Worm (Caenorhabditis elegans): ENCODE data around the gene K09E9.1.

Gene K09E9.1

DNA sequence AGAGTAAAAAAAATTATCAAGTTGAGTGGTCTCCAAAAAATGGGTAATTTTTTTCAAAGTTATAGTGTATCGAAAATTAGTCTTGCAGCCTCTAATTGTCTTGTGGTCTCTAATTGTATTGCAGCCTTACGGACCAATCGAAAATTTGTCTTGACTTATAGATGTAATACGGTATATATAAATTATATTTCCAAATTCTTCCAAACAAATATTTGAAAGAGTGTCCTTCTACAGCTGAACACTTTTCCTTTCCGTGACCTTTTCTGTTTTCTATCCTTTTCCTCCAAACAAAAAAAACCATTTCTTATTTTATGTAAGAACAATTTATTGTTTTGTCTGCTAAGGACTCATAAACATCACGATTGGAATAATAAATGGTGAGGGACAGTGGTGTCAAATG is 20.3 kb downstream of the K09E9.1 start, which contains the start of gene K09E9.7:
TSS of gene K09E9.7 (plus strand) at position 301 of the 400 bp plus-strand sequence.
- no peak for TF ChIP-seq unc-62 (GFP tag; optimal IDR thresholded peaks at IDR 0.05)
- TF ChIP-seq ZK546.5 (tag; optimal IDR thresholded peaks at IDR 0.05) = no peak
- TF ChIP-seq peb-1 (tag; optimal IDR thresholded peaks at IDR 0.05) = no peak
- TF ChIP-seq skn-1 (tag; optimal IDR thresholded peaks at IDR 0.05) = no peak
- TF ChIP-seq lin-11 (tag; optimal IDR thresholded peaks at IDR 0.05) = no peak
- TF ChIP-seq ceh-82 (tag; optimal IDR thresholded peaks at IDR 0.05) = no peak
- no peak for TF ChIP-seq ztf-1 (GFP tag; conservative IDR thresholded peaks at IDR 0.05)
- TF ChIP-seq sma-9 (GFP tag; optimal IDR thresholded peaks at IDR 0.05) = no peak
- no peak for TF ChIP-seq sma-9 (tag; optimal IDR thresholded peaks at IDR 0.05)
- no peak for TF ChIP-seq lin-13 (GFP tag; optimal IDR thresholded peaks at IDR 0.05)
- no peak for TF ChIP-seq nhr-21 (tag; optimal IDR thresholded peaks at IDR 0.05)
- no peak for TF ChIP-seq fos-1 (tag; optimal IDR thresholded peaks at IDR 0.05)
- no peak for TF ChIP-seq ztf-4 (tag; optimal IDR thresholded peaks at IDR 0.05)
- TF ChIP-seq egl-27 (tag; optimal IDR thresholded peaks at IDR 0.05) = no peak
- TF ChIP-seq nhr-25 (tag; optimal IDR thresholded peaks at IDR 0.05) = no peak
- no peak for TF ChIP-seq unc-55 (GFP tag; optimal IDR thresholded peaks at IDR 0.05)
- TF ChIP-seq unc-39 (tag; optimal IDR thresholded peaks at IDR 0.05) = no peak
- no peak for TF ChIP-seq F13H6.1 (tag; optimal IDR thresholded peaks at IDR 0.05)
- no peak for TF ChIP-seq nhr-77 (tag; optimal IDR thresholded peaks at IDR 0.05)
- no peak for TF ChIP-seq nhr-129 (tag; optimal IDR thresholded peaks at IDR 0.05)
- TF ChIP-seq gmeb-1 (tag; optimal IDR thresholded peaks at IDR 0.05) = no peak

DNA sequence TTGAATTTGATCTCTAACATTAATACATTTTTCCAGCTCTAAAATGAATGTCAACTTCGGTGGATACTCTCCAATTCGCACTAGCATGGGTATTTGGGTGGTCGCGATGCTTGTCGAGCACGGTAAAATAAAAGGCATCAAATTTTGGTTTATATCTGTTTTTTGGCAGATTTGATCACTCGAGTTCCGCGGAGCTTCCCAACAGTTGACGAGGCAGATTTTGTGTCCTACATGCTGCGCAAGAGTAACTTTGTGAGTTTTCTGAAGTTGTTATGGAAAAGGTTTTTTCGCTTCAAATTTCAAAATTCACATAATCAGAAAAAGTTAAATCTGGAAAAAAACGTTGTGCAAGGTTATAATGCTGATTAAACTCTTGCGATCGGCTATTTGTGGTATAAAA is 21.1 kb downstream of the K09E9.1 start:
- no peak for TF ChIP-seq peb-1 (tag; optimal IDR thresholded peaks at IDR 0.05)
- TF ChIP-seq elt-3 (tag; optimal IDR thresholded peaks at IDR 0.05) = no peak
- no peak for TF ChIP-seq sem-4 (tag; optimal IDR thresholded peaks at IDR 0.05)
- no peak for TF ChIP-seq fos-1 (tag; optimal IDR thresholded peaks at IDR 0.05)
- no peak for TF ChIP-seq dmd-4 (tag; optimal IDR thresholded peaks at IDR 0.05)
- TF ChIP-seq alr-1 (tag; optimal IDR thresholded peaks at IDR 0.05) = no peak
- TF ChIP-seq zag-1 (tag; optimal IDR thresholded peaks at IDR 0.05) = no peak
- TF ChIP-seq mab-5 (tag; optimal IDR thresholded peaks at IDR 0.05) = no peak
- no peak for TF ChIP-seq nhr-129 (tag; optimal IDR thresholded peaks at IDR 0.05)
- TF ChIP-seq ztf-4 (tag; optimal IDR thresholded peaks at IDR 0.05) = no peak
- no peak for TF ChIP-seq nhr-6 (tag; optimal IDR thresholded peaks at IDR 0.05)

DNA sequence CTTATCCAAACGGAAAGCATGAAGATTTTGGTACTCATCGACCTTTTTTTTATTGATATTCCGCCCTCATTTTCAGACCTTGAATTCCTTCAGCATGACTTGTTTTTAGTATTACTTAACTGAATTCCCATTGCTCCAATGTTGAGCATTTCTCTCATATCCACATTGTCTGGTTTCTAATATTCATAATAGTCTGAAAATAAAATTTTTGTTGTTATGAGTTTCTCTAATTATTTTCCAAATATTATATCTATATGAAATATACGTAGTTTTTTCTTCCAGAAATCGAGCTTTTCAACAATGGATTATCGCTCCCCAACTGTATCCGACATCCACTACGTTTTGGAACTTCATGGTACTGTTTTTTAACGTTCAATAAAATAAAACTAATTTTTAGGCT is 22.3 kb downstream of the K09E9.1 start, which contains the start of gene H08J19.1:
TSS of gene H08J19.1 (plus strand) at position 301 of the 400 bp plus-strand sequence.
- no peak for TF ChIP-seq ztf-1 (GFP tag; conservative IDR thresholded peaks at IDR 0.05)
- no peak for TF ChIP-seq lsy-2 (tag; optimal IDR thresholded peaks at IDR 0.05)
- no peak for TF ChIP-seq alr-1 (tag; optimal IDR thresholded peaks at IDR 0.05)
- no peak for TF ChIP-seq ceh-16 (tag; optimal IDR thresholded peaks at IDR 0.05)
- TF ChIP-seq egl-27 (tag; optimal IDR thresholded peaks at IDR 0.05) = no peak
- TF ChIP-seq nhr-237 (tag; optimal IDR thresholded peaks at IDR 0.05) = no peak
- no peak for TF ChIP-seq C34F6.9 (tag; optimal IDR thresholded peaks at IDR 0.05)
- no peak for TF ChIP-seq aly-2 (tag; optimal IDR thresholded peaks at IDR 0.05)
- TF ChIP-seq lin-13 (GFP tag; optimal IDR thresholded peaks at IDR 0.05) = no peak
- TF ChIP-seq sma-9 (GFP tag; optimal IDR thresholded peaks at IDR 0.05) = no peak
- TF ChIP-seq sma-9 (tag; optimal IDR thresholded peaks at IDR 0.05) = no peak
- no peak for TF ChIP-seq nhr-12 (tag; optimal IDR thresholded peaks at IDR 0.05)
- TF ChIP-seq F13H6.1 (tag; optimal IDR thresholded peaks at IDR 0.05) = no peak
- no peak for TF ChIP-seq fos-1 (tag; optimal IDR thresholded peaks at IDR 0.05)
- no peak for TF ChIP-seq mdl-1 (tag; optimal IDR thresholded peaks at IDR 0.05)
- TF ChIP-seq unc-62 (GFP tag; optimal IDR thresholded peaks at IDR 0.05) = no peak
- TF ChIP-seq crh-2 (tag; optimal IDR thresholded peaks at IDR 0.05) = no peak

DNA sequence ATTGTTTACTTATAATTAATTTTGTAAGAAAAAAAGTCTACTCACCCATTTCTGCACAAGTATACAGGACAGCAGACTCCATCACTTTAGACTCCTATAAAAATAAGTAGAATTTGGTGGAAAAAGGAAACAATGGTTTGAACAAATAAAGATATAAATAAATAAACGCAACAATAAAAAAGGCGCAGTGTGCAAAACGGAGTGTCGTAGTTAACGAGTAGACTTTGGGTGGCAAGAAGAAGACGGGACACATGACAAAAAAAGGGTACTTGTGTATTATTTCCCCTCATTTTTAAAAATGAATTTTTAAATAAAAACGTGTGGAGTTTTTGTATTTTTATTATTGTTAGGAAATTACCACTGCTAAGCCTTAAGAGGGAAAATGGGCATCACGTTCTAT is 27.0 kb downstream of the K09E9.1 start, which contains the start of gene F59D12.5:
TSS of gene F59D12.5 (minus strand) at position 94 of the 400 bp plus-strand sequence.
- TF ChIP-seq ceh-16 (tag; optimal IDR thresholded peaks at IDR 0.05) (no peak), sma-9 (GFP tag; optimal IDR thresholded peaks at IDR 0.05) (peak; percentile 1), sma-9 (tag; optimal IDR thresholded peaks at IDR 0.05) (no peak), mab-5 (tag; optimal IDR thresholded peaks at IDR 0.05) (no peak), unc-55 (GFP tag; optimal IDR thresholded peaks at IDR 0.05) (peak; percentile 45), fos-1 (tag; optimal IDR thresholded peaks at IDR 0.05) (no peak), C34F6.9 (tag; optimal IDR thresholded peaks at IDR 0.05) (peak; percentile 35), blmp-1 (tag; optimal IDR thresholded peaks at IDR 0.05; ENCODE audit: insufficient read depth) (no peak), lsy-2 (tag; optimal IDR thresholded peaks at IDR 0.05) (peak in 1 of 2 experiments; percentile 11), nhr-237 (tag; optimal IDR thresholded peaks at IDR 0.05) (no peak)

All from whole organism, L2 larva.